Fruit fly (Drosophila melanogaster) whole organism, embryonic: ENCODE results near the gene Cep290.

ENCODE experiments used
- Bdp1 ChIP-seq: fragments of 200-800 bp; sonication (Bioruptor generic); optimal IDR thresholded peaks from 3 replicates; lab custom pipeline; 2016; ENCODE audit warnings: missing biosample characterization, missing genetic modification characterization
- Blimp-1 ChIP-seq: fragments of 200-800 bp; sonication (Bioruptor generic); optimal IDR thresholded peaks from 3 replicates; lab custom pipeline; 2018; ENCODE audit warnings: missing biosample characterization, missing genetic modification characterization, mild to moderate bottlenecking, moderate library complexity, missing genetic modification reagents
- CG1024 ChIP-seq: fragments of 200-800 bp; sonication (Bioruptor generic); IDR thresholded peaks from 2 replicates; pipeline ENCODE4 v1.3.6; 2022; ENCODE audit warnings: missing biosample characterization, missing genetic modification characterization
- CG10565 ChIP-seq: fragments of 200-800 bp; sonication (Bioruptor generic); optimal IDR thresholded peaks from 3 replicates; lab custom pipeline; 2016; ENCODE audit warnings: missing biosample characterization, mild to moderate bottlenecking, missing genetic modification characterization
- CG10959 ChIP-seq: fragments of 200-800 bp; sonication (Bioruptor generic); IDR thresholded peaks from 2 replicates; pipeline ENCODE4 v1.3.6; 2022; ENCODE audit warnings: missing biosample characterization, missing genetic modification characterization
- CG12659 ChIP-seq: fragments of 200-800 bp; sonication (Bioruptor generic); optimal IDR thresholded peaks from 3 replicates; lab custom pipeline; 2017; ENCODE audit warnings: mild to moderate bottlenecking, missing biosample characterization, missing genetic modification reagents, missing genetic modification characterization
- CG14014 ChIP-seq: fragments of 200-800 bp; sonication (Bioruptor generic); IDR thresholded peaks from 2 replicates; pipeline ENCODE4 v1.3.6; 2022; ENCODE audit warnings: missing biosample characterization, missing genetic modification characterization
- CG14050 ChIP-seq: fragments of 200-800 bp; sonication (Bioruptor generic); IDR thresholded peaks from 3 replicates; pipeline ENCODE4 v1.3.6; 2022; ENCODE audit warnings: missing biosample characterization, missing genetic modification characterization
- CG14710 ChIP-seq: fragments of 200-800 bp; sonication (Bioruptor generic); optimal IDR thresholded peaks from 3 replicates; lab custom pipeline; 2019; ENCODE audit warnings: missing biosample characterization, mild to moderate bottlenecking, missing genetic modification characterization, moderate library complexity
- CG15073 ChIP-seq: fragments of 200-800 bp; sonication (Bioruptor generic); optimal IDR thresholded peaks from 2 replicates; lab custom pipeline; 2016; ENCODE audit warnings: missing biosample characterization, missing genetic modification characterization
- CG2875 ChIP-seq: fragments of 200-800 bp; sonication (Bioruptor generic); optimal IDR thresholded peaks from 2 replicates; lab custom pipeline; 2017; ENCODE audit warnings: missing biosample characterization, mild to moderate bottlenecking, missing genetic modification characterization, missing genetic modification reagents
- CG30403 ChIP-seq: fragments of 200-800 bp; sonication (Bioruptor generic); optimal IDR thresholded peaks from 3 replicates; lab custom pipeline; 2016; ENCODE audit warnings: missing biosample characterization, missing genetic modification characterization
- CG31224 ChIP-seq: fragments of 200-800 bp; sonication (Bioruptor generic); IDR thresholded peaks from 2 replicates; pipeline ENCODE4 v1.3.6; 2022; ENCODE audit warnings: missing biosample characterization, missing genetic modification characterization
- CG3281 ChIP-seq: fragments of 200-800 bp; sonication (Bioruptor generic); optimal IDR thresholded peaks from 3 replicates; lab custom pipeline; 2017; ENCODE audit warnings: missing biosample characterization, mild to moderate bottlenecking, missing genetic modification characterization
- CG3407 ChIP-seq: fragments of 200-800 bp; sonication (Bioruptor generic); optimal IDR thresholded peaks from 2 replicates; lab custom pipeline; 2018; ENCODE audit warnings: missing biosample characterization, mild to moderate bottlenecking, missing genetic modification characterization
- CG34224 ChIP-seq: fragments of 200-800 bp; sonication (Bioruptor generic); IDR thresholded peaks from 3 replicates; pipeline ENCODE4 v1.3.6; 2022; ENCODE audit warnings: missing biosample characterization, missing genetic modification characterization; ENCODE audit not compliant: partially characterized antibody
- CG34376 ChIP-seq: fragments of 200-800 bp; sonication (Bioruptor generic); optimal IDR thresholded peaks from 2 replicates; lab custom pipeline; 2018; ENCODE audit warnings: missing biosample characterization, mild to moderate bottlenecking, missing genetic modification characterization
- CG42726 ChIP-seq: fragments of 200-800 bp; sonication (Bioruptor generic); IDR thresholded peaks from 2 replicates; pipeline ENCODE4 v1.3.6; 2022; ENCODE audit warnings: missing biosample characterization, missing genetic modification characterization; ENCODE audit not compliant: partially characterized antibody
- CG9727 ChIP-seq: fragments of 200-800 bp; sonication (Bioruptor generic); optimal IDR thresholded peaks from 3 replicates; lab custom pipeline; 2017; ENCODE audit warnings: missing biosample characterization, mild to moderate bottlenecking, missing genetic modification characterization
- Camta ChIP-seq: fragments of 200-800 bp; sonication (Bioruptor generic); optimal IDR thresholded peaks from 2 replicates; lab custom pipeline; 2016; ENCODE audit warnings: missing biosample characterization, missing genetic modification characterization
- CrebB ChIP-seq: fragments of 200-800 bp; sonication (Bioruptor generic); optimal IDR thresholded peaks from 3 replicates; lab custom pipeline; 2018; ENCODE audit warnings: missing biosample characterization, mild to moderate bottlenecking, missing genetic modification characterization
- D ChIP-seq, 2 experiments: fragments of 200-800 bp in 1 of 2; fragments of >200 bp in 1 of 2; sonication (Bioruptor generic) in 1 of 2; optimal IDR thresholded peaks; 2 replicates in 1 of 2; 3 replicates in 1 of 2; lab custom pipeline; 2017; ENCODE audit warnings: mild to moderate bottlenecking in 1 of 2, missing biosample characterization in 1 of 2, missing genetic modification characterization in 1 of 2, missing genetic modification reagents in 1 of 2
- Dip3 ChIP-seq: fragments of 200-800 bp; sonication (Bioruptor generic); optimal IDR thresholded peaks from 3 replicates; lab custom pipeline; 2016; ENCODE audit warnings: missing biosample characterization, missing genetic modification characterization
- NFAT ChIP-seq: fragments of 200-800 bp; sonication (Bioruptor generic); IDR thresholded peaks from 2 replicates; pipeline ENCODE4 v1.3.6; 2022; ENCODE audit warnings: missing biosample characterization, missing genetic modification characterization
- Neu2 ChIP-seq: fragments of 200-800 bp; sonication (Bioruptor generic); optimal IDR thresholded peaks from 3 replicates; lab custom pipeline; 2016; ENCODE audit warnings: missing biosample characterization, missing genetic modification characterization, borderline replicate concordance
- Sox102F ChIP-seq: fragments of 200-800 bp; sonication (Bioruptor generic); optimal IDR thresholded peaks from 2 replicates; lab custom pipeline; 2018; ENCODE audit warnings: missing biosample characterization, mild to moderate bottlenecking, missing genetic modification characterization, moderate library complexity
- Ssrp ChIP-seq: fragments of 200-800 bp; sonication (Bioruptor generic); optimal IDR thresholded peaks from 2 replicates; lab custom pipeline; 2018; ENCODE audit warnings: missing biosample characterization, mild to moderate bottlenecking, missing genetic modification characterization, moderate library complexity
- cad ChIP-seq: fragments of >200 bp; optimal IDR thresholded peaks from 2 replicates; lab custom pipeline; 2017; ENCODE audit warnings: missing biosample characterization, missing genetic modification characterization
- cg ChIP-seq: fragments of 200-800 bp; sonication (Bioruptor generic); optimal IDR thresholded peaks from 3 replicates; lab custom pipeline; 2019; ENCODE audit warnings: missing biosample characterization, mild to moderate bottlenecking, missing genetic modification characterization, moderate library complexity
- ci ChIP-seq: fragments of 200-800 bp; sonication (Bioruptor generic); IDR thresholded peaks from 3 replicates; pipeline ENCODE4 v1.3.6; 2022; ENCODE audit warnings: missing biosample characterization, missing genetic modification characterization
- danr ChIP-seq: fragments of 200-800 bp; sonication (Bioruptor generic); IDR thresholded peaks from 2 replicates; pipeline ENCODE4 v1.3.6; 2022; ENCODE audit warnings: missing biosample characterization, missing genetic modification characterization
- dati ChIP-seq: fragments of 200-800 bp; sonication (Bioruptor generic); IDR thresholded peaks from 2 replicates; pipeline ENCODE4 v1.3.6; 2022; ENCODE audit warnings: missing biosample characterization, missing genetic modification characterization
- dmrt99B ChIP-seq: fragments of 200-800 bp; sonication (Bioruptor generic); optimal IDR thresholded peaks from 2 replicates; lab custom pipeline; 2018; ENCODE audit warnings: missing biosample characterization, mild to moderate bottlenecking, missing genetic modification characterization, moderate library complexity
- esg ChIP-seq: fragments of 200-800 bp; sonication (Bioruptor generic); conservative IDR thresholded peaks from 2 replicates; pipeline ENCODE4 v1.3.6; 2022; ENCODE audit warnings: missing biosample characterization, missing genetic modification characterization
- fd64A ChIP-seq: fragments of 200-800 bp; sonication (Bioruptor generic); optimal IDR thresholded peaks from 3 replicates; lab custom pipeline; 2018; ENCODE audit warnings: missing biosample characterization, mild to moderate bottlenecking, missing genetic modification characterization
- gfzf ChIP-seq: fragments of 200-800 bp; sonication (Bioruptor generic); optimal IDR thresholded peaks from 2 replicates; lab custom pipeline; 2016; ENCODE audit warnings: missing biosample characterization, mild to moderate bottlenecking, missing genetic modification characterization, moderate library complexity
- grn ChIP-seq: fragments of 200-800 bp; sonication (Bioruptor generic); optimal IDR thresholded peaks from 3 replicates; lab custom pipeline; 2017; ENCODE audit warnings: missing biosample characterization, missing genetic modification characterization
- hb ChIP-seq: fragments of 200-800 bp; sonication (Bioruptor generic); IDR thresholded peaks from 3 replicates; pipeline ENCODE4 v1.3.6; 2022; ENCODE audit warnings: missing biosample characterization, missing genetic modification characterization; ENCODE audit not compliant: partially characterized antibody
- her ChIP-seq: fragments of 200-800 bp; sonication (Bioruptor generic); optimal IDR thresholded peaks from 2 replicates; lab custom pipeline; 2016; ENCODE audit warnings: missing biosample characterization, missing genetic modification characterization
- hth ChIP-seq: fragments of >200 bp; optimal IDR thresholded peaks from 2 replicates; lab custom pipeline; 2017; ENCODE audit warnings: inconsistent platforms
- klu ChIP-seq: fragments of 200-800 bp; sonication (Bioruptor generic); IDR thresholded peaks from 2 replicates; pipeline ENCODE4 v1.3.6; 2022; ENCODE audit warnings: missing biosample characterization, missing genetic modification characterization
- maf-S ChIP-seq: fragments of 200-800 bp; sonication (Bioruptor generic); optimal IDR thresholded peaks from 2 replicates; lab custom pipeline; 2016; ENCODE audit warnings: missing biosample characterization, missing genetic modification characterization
- mam ChIP-seq: fragments of 200-800 bp; sonication (Bioruptor generic); optimal IDR thresholded peaks from 3 replicates; lab custom pipeline; 2016; ENCODE audit warnings: missing biosample characterization, missing genetic modification characterization
- rib ChIP-seq: fragments of 200-800 bp; sonication (Bioruptor generic); IDR thresholded peaks from 2 replicates; pipeline ENCODE4 v1.3.6; 2022; ENCODE audit warnings: missing biosample characterization, missing genetic modification characterization
- sima ChIP-seq: fragments of 200-800 bp; sonication (Bioruptor generic); optimal IDR thresholded peaks from 2 replicates; lab custom pipeline; 2016; ENCODE audit warnings: missing biosample characterization, missing genetic modification characterization
- sr ChIP-seq: fragments of 200-800 bp; sonication (Bioruptor generic); IDR thresholded peaks from 3 replicates; pipeline ENCODE4 v1.3.6; 2022; ENCODE audit warnings: missing biosample characterization, missing genetic modification characterization
- tna ChIP-seq: fragments of 200-800 bp; sonication (Bioruptor generic); IDR thresholded peaks from 2 replicates; pipeline ENCODE4 v1.3.6; 2022; ENCODE audit warnings: missing biosample characterization, missing genetic modification characterization; ENCODE audit not compliant: partially characterized antibody
- vvl ChIP-seq: fragments of 200-800 bp; sonication (Bioruptor generic); IDR thresholded peaks from 2 replicates; pipeline ENCODE4 v1.3.6; 2022; ENCODE audit warnings: missing biosample characterization, missing genetic modification characterization
- zen2 ChIP-seq: fragments of 200-800 bp; sonication (Bioruptor generic); IDR thresholded peaks from 3 replicates; pipeline ENCODE4 v1.3.6; 2022; ENCODE audit warnings: missing biosample characterization, missing genetic modification characterization; ENCODE audit not compliant: partially characterized antibody
- zfh2 ChIP-seq: fragments of 200-800 bp; sonication (Bioruptor generic); optimal IDR thresholded peaks from 2 replicates; lab custom pipeline; 2016; ENCODE audit warnings: missing biosample characterization, missing genetic modification characterization

Cep290 gene

DNA sequence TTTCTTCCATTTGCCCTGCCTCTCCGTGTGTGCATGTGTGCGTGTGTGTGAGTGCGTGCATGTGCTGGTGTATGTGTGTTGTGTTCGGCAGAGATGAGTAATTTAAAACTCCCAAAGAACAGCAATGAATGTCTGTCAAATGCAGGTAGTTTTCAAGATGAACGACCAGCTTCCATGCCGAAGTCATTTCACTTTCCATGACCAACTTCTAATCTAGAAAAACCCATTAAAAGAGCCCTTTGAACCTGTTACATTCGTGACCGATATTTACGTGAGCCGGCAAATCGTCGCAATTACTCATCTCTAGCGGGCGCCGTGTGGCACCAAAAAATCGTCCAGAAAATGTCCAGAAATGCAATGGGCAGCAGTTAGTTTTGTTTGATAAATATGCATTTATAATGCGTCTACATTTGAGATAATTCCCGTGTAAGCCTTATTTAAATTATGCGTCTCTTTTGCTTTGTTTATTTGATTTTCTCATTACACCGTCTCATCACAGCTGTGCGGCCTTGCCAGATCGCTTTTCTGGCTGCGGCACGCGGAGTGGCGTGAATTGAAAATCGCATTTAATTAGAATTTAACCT, 28.8 kb downstream of the Cep290 start (continued):
- peak; percentile 6 for TF ChIP-seq CG3281
- peak; percentile 51 for TF ChIP-seq maf-S (GFP tag; lab: Kevin White, UChicago)
- no peak for TF ChIP-seq sima (GFP tag; lab: Kevin White, UChicago)
- TF ChIP-seq CG14050: no peak
- TF ChIP-seq zfh2: peak; percentile 62
- no peak for TF ChIP-seq D (optimal IDR thresholded peaks at IDR 0.05; lab: Kevin White, UChicago)
- no peak for TF ChIP-seq D (GFP tag; optimal IDR thresholded peaks at IDR 0.05; lab: Kevin White, UChicago)
- TF ChIP-seq sr: no peak
- peak; percentile 45 for TF ChIP-seq Blimp-1 (GFP tag; lab: Kevin White, UChicago)
- peak; percentile 20 for TF ChIP-seq Camta
- 0 out of 2 replicates have a peak, but pooled peaks have one; percentile 16 for TF ChIP-seq NFAT
- no peak for TF ChIP-seq rib (GFP tag; lab: Robert Waterston, UW)
- TF ChIP-seq CG30403 (GFP tag; lab: Kevin White, UChicago): peak; percentile 70
- TF ChIP-seq vvl: peak; percentile 8; the same call in 1 of the 2 replicates
- TF ChIP-seq ci (GFP tag; lab: Robert Waterston, UW): no peak
- TF ChIP-seq CG10959 (GFP tag; lab: Robert Waterston, UW): no peak
- TF ChIP-seq CG14710: peak; percentile 45
- no peak for TF ChIP-seq CG42726 (GFP tag; lab: Robert Waterston, UW)
- no peak for TF ChIP-seq CG2875 (GFP tag; lab: Kevin White, UChicago)
- TF ChIP-seq gfzf (GFP tag; lab: Kevin White, UChicago): peak; percentile 20
- peak; percentile 7 for TF ChIP-seq dmrt99B (tag; lab: Kevin White, UChicago)
- TF ChIP-seq CG3407 (GFP tag; lab: Kevin White, UChicago): no peak
- TF ChIP-seq CG12659 (GFP tag; lab: Kevin White, UChicago): peak; percentile 19
- TF ChIP-seq CG31224 (GFP tag; lab: Robert Waterston, UW): no peak
- TF ChIP-seq CG9727 (GFP tag; lab: Kevin White, UChicago): peak; percentile 37
- TF ChIP-seq fd64A (GFP tag; lab: Kevin White, UChicago): no peak
- TF ChIP-seq her (GFP tag; lab: Kevin White, UChicago): peak; percentile 86
- no peak for TF ChIP-seq Ssrp (tag; lab: Kevin White, UChicago)
- TF ChIP-seq grn (GFP tag; lab: Kevin White, UChicago): no peak
- no peak for TF ChIP-seq danr (GFP tag; lab: Robert Waterston, UW)
- no peak for TF ChIP-seq esg
- no peak for TF ChIP-seq cad
- TF ChIP-seq CG34224 (GFP tag; lab: Robert Waterston, UW): peak; percentile 71
- no peak for TF ChIP-seq CG14014 (GFP tag; lab: Robert Waterston, UW)
- peak; percentile 71; the same call in 2 of the 3 replicates for TF ChIP-seq hb
- peak; percentile 91 for TF ChIP-seq cg
- TF ChIP-seq Sox102F (GFP tag; lab: Kevin White, UChicago): peak; percentile 7
- TF ChIP-seq mam (GFP tag; lab: Kevin White, UChicago): peak; percentile 62
- TF ChIP-seq dati (GFP tag; lab: Robert Waterston, UW): no peak
- TF ChIP-seq Neu2 (GFP tag; lab: Kevin White, UChicago): peak; percentile 99
- peak; percentile 56; the same call in 1 of the 2 replicates for TF ChIP-seq tna (GFP tag; lab: Robert Waterston, UW)
- no peak for TF ChIP-seq CG34376 (GFP tag; lab: Kevin White, UChicago)
- TF ChIP-seq CG1024: no peak
- no peak for TF ChIP-seq klu (GFP tag; lab: Robert Waterston, UW)
- TF ChIP-seq CG15073 (GFP tag; lab: Kevin White, UChicago): no peak
- peak; percentile 59; the same call in 1 of the 3 replicates for TF ChIP-seq zen2 (GFP tag; lab: Robert Waterston, UW)
- peak; percentile 18 for TF ChIP-seq Dip3 (GFP tag; lab: Kevin White, UChicago)
- TF ChIP-seq CrebB (tag; lab: Kevin White, UChicago): no peak
- no peak for TF ChIP-seq hth (lab: Kevin White, UChicago)
- TF ChIP-seq CG10565 (GFP tag; lab: Kevin White, UChicago): no peak
- peak; percentile 0 for TF ChIP-seq Bdp1 (GFP tag; lab: Kevin White, UChicago)
